Fruit fly (Drosophila melanogaster): Measurements from ENCODE around the gene G6P.

The G6P gene

dm6 chr2L:2815673-2816072 lies at the start of gene G6P:
Gene G6P, minus strand, starts transcription at chr2L:2815760.
- TF ChIP-seq h (optimal IDR thresholded peaks at IDR 0.05) (no peak), Sin3A (optimal IDR thresholded peaks at IDR 0.05) (no peak), Myc (optimal IDR thresholded peaks at IDR 0.05) (no peak), ttk (optimal IDR thresholded peaks at IDR 0.05) (no peak), psq (optimal IDR thresholded peaks at IDR 0.05) (no peak), insv (optimal IDR thresholded peaks at IDR 0.05) (no peak)

dm6 chr2L:2864601-2865000 lies 49.0 kb upstream of the G6P start:
- TF ChIP-seq insv (optimal IDR thresholded peaks at IDR 0.05) (no peak), Myc (optimal IDR thresholded peaks at IDR 0.05) (no peak), psq (optimal IDR thresholded peaks at IDR 0.05) (no peak), ttk (optimal IDR thresholded peaks at IDR 0.05) (no peak), h (optimal IDR thresholded peaks at IDR 0.05) (no peak), Sin3A (optimal IDR thresholded peaks at IDR 0.05) (no peak)

dm6 chr2L:2862621-2862962 lies 47.0 kb upstream of the G6P start:
- TF ChIP-seq Sin3A (optimal IDR thresholded peaks at IDR 0.05) (no peak), insv (optimal IDR thresholded peaks at IDR 0.05) (no peak), ttk (optimal IDR thresholded peaks at IDR 0.05) (no peak), Myc (optimal IDR thresholded peaks at IDR 0.05) (no peak)

dm6 chr2L:2861885-2862620 lies 46.5 kb upstream of the G6P start:
- TF ChIP-seq h (optimal IDR thresholded peaks at IDR 0.05): no peak
- TF ChIP-seq psq (optimal IDR thresholded peaks at IDR 0.05): no peak
- TF ChIP-seq Sin3A (optimal IDR thresholded peaks at IDR 0.05): no peak
- no peak for TF ChIP-seq insv (optimal IDR thresholded peaks at IDR 0.05)
- no peak for TF ChIP-seq Myc (optimal IDR thresholded peaks at IDR 0.05)
- TF ChIP-seq ttk (optimal IDR thresholded peaks at IDR 0.05): no peak

- TF ChIP-seq Sin3A (optimal IDR thresholded peaks at IDR 0.05): no peak
- TF ChIP-seq ttk (optimal IDR thresholded peaks at IDR 0.05): no peak
- TF ChIP-seq psq (optimal IDR thresholded peaks at IDR 0.05): no peak
- TF ChIP-seq insv (optimal IDR thresholded peaks at IDR 0.05): no peak
- TF ChIP-seq h (optimal IDR thresholded peaks at IDR 0.05): no peak
- no peak for TF ChIP-seq Myc (optimal IDR thresholded peaks at IDR 0.05)
Measured at dm6 chr2L:2861140-2861884, 45.8 kb upstream of the G6P start.

- TF ChIP-seq ttk (optimal IDR thresholded peaks at IDR 0.05) (no peak), Sin3A (optimal IDR thresholded peaks at IDR 0.05) (no peak), insv (optimal IDR thresholded peaks at IDR 0.05) (no peak), h (optimal IDR thresholded peaks at IDR 0.05) (no peak), Myc (optimal IDR thresholded peaks at IDR 0.05) (no peak), psq (optimal IDR thresholded peaks at IDR 0.05) (no peak)
Measured at dm6 chr2L:2857862-2858734, 42.5 kb upstream of the G6P start.

dm6 chr2L:2856960-2857584 lies 41.5 kb upstream of the G6P start, which contains the start of gene CG2991:
Gene CG2991, plus strand, starts transcription at chr2L:2857164.
- TF ChIP-seq Sin3A (optimal IDR thresholded peaks at IDR 0.05) (no peak), insv (optimal IDR thresholded peaks at IDR 0.05) (no peak), Myc (optimal IDR thresholded peaks at IDR 0.05) (no peak), ttk (optimal IDR thresholded peaks at IDR 0.05) (no peak), psq (optimal IDR thresholded peaks at IDR 0.05) (no peak), h (optimal IDR thresholded peaks at IDR 0.05) (no peak)

- TF ChIP-seq h (optimal IDR thresholded peaks at IDR 0.05) (no peak), insv (optimal IDR thresholded peaks at IDR 0.05) (no peak), ttk (optimal IDR thresholded peaks at IDR 0.05) (no peak), psq (optimal IDR thresholded peaks at IDR 0.05) (no peak), Sin3A (optimal IDR thresholded peaks at IDR 0.05) (no peak), Myc (optimal IDR thresholded peaks at IDR 0.05) (no peak)
Measured at dm6 chr2L:2855773-2856615, 40.4 kb upstream of the G6P start, which contains the start of the genes CG3104 and RpS21. Gene CG3104, minus strand, starts transcription at chr2L:2855778. Gene RpS21, plus strand, starts transcription at chr2L:2856070.

dm6 chr2L:2855204-2855768 lies 39.7 kb upstream of the G6P start:
- no peak for TF ChIP-seq insv (optimal IDR thresholded peaks at IDR 0.05)
- no peak for TF ChIP-seq Sin3A (optimal IDR thresholded peaks at IDR 0.05)
- TF ChIP-seq Myc (optimal IDR thresholded peaks at IDR 0.05): no peak
- no peak for TF ChIP-seq psq (optimal IDR thresholded peaks at IDR 0.05)
- TF ChIP-seq ttk (optimal IDR thresholded peaks at IDR 0.05): no peak
- no peak for TF ChIP-seq h (optimal IDR thresholded peaks at IDR 0.05)

- TF ChIP-seq psq (optimal IDR thresholded peaks at IDR 0.05): no peak
- TF ChIP-seq Sin3A (optimal IDR thresholded peaks at IDR 0.05): no peak
- TF ChIP-seq insv (optimal IDR thresholded peaks at IDR 0.05): no peak
- no peak for TF ChIP-seq Myc (optimal IDR thresholded peaks at IDR 0.05)
Measured at dm6 chr2L:2851589-2851988, 36.0 kb upstream of the G6P start.

Measured in Kc167 (cell line).